Worm (Caenorhabditis elegans) whole organism, L2 larva: Measurements from ENCODE around the gene unc-93.

Experiments used
- ama-1 ChIP-seq: fragments of 150-350 bp; optimal IDR thresholded peaks from 2 replicates; lab custom pipeline; 2018; ENCODE audit warnings: inconsistent platforms
- egl-27 ChIP-seq: sonication (generic microtip); optimal IDR thresholded peaks from 3 replicates; lab custom pipeline; 2017; ENCODE audit warnings: missing biosample characterization, missing genetic modification reagents, missing genetic modification characterization
- elt-1 ChIP-seq: fragments of 150-350 bp; optimal IDR thresholded peaks from 2 replicates; lab custom pipeline; 2014; ENCODE audit warnings: missing biosample characterization, missing genetic modification characterization
- fos-1 ChIP-seq: fragments of 150-350 bp; optimal IDR thresholded peaks from 2 replicates; lab custom pipeline; 2014; ENCODE audit warnings: missing biosample characterization, missing genetic modification characterization
- lsy-2 ChIP-seq, 2 experiments: fragments of 150-350 bp in 1 of 2; sonication (generic microtip) in 1 of 2; optimal IDR thresholded peaks; 2 replicates each; lab custom pipeline; 2014 to 2017; ENCODE audit warnings: missing biosample characterization in 2 of 2, missing genetic modification characterization in 2 of 2
- nhr-12 ChIP-seq: fragments of 150-350 bp; optimal IDR thresholded peaks from 2 replicates; lab custom pipeline; 2014; ENCODE audit warnings: missing biosample characterization, missing genetic modification characterization
- nhr-237 ChIP-seq: fragments of 150-350 bp; optimal IDR thresholded peaks from 2 replicates; lab custom pipeline; 2014; ENCODE audit warnings: missing biosample characterization, missing genetic modification characterization
- nhr-25 ChIP-seq: fragments of 150-350 bp; sonication (generic microtip); optimal IDR thresholded peaks from 3 replicates; lab custom pipeline; 2014; ENCODE audit warnings: missing biosample characterization, missing genetic modification characterization
- nhr-77 ChIP-seq: fragments of 150-350 bp; optimal IDR thresholded peaks from 2 replicates; lab custom pipeline; 2014; ENCODE audit warnings: missing biosample characterization, missing genetic modification characterization
- skn-1 ChIP-seq: sonication (generic microtip); optimal IDR thresholded peaks from 2 replicates; lab custom pipeline; 2017; ENCODE audit warnings: missing biosample characterization, missing genetic modification characterization
- snpc-4 ChIP-seq: fragments of 150-350 bp; optimal IDR thresholded peaks from 2 replicates; lab custom pipeline; 2014; ENCODE audit warnings: missing biosample characterization, missing genetic modification characterization
- unc-55 ChIP-seq: fragments of 150-350 bp; sonication (generic microtip); optimal IDR thresholded peaks from 3 replicates; lab custom pipeline; 2014; ENCODE audit warnings: missing biosample characterization, missing genetic modification reagents, missing genetic modification characterization
- unc-62 ChIP-seq: fragments of 150-350 bp; optimal IDR thresholded peaks from 2 replicates; lab custom pipeline; 2014; ENCODE audit warnings: missing biosample characterization, missing genetic modification reagents, missing genetic modification characterization
- ztf-11 ChIP-seq: sonication (generic microtip); optimal IDR thresholded peaks from 2 replicates; lab custom pipeline; 2017; ENCODE audit warnings: missing biosample characterization, missing genetic modification characterization

DNA sequence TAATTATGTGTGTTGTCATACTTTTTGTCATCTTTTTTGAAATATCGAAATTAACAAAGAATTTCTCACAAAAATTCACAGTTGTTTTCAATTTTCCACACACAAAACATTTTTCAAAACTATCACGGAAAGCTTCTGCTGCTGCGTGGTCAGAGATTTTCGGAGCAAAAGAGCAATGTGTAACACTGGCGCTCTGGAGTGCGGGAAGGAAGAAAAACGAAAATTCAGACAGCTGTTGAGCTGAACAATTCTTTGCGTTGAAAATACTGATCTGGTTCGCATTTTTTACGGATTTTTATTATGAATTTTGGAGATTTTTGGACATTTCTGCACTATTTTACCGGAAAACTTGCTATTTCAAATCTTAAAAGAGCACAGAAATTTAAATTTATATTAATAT, 573 bp upstream of the unc-93 start:
- TF ChIP-seq snpc-4 (tag; lab: Kevin White, UChicago) (no peak), unc-62 (GFP tag; lab: Kevin White, UChicago) (no peak), ama-1 (no peak), unc-55 (GFP tag; lab: Kevin White, UChicago) (no peak), fos-1 (tag; lab: Kevin White, UChicago) (no peak), lsy-2 (tag; optimal IDR thresholded peaks at IDR 0.05; lab: Kevin White, UChicago) (no peak), skn-1 (tag; lab: Kevin White, UChicago) (no peak), elt-1 (tag; lab: Kevin White, UChicago) (no peak), egl-27 (tag; lab: Kevin White, UChicago) (no peak), nhr-77 (no peak), nhr-25 (tag; lab: Kevin White, UChicago) (no peak), nhr-12 (tag; lab: Kevin White, UChicago) (no peak), ztf-11 (tag; lab: Kevin White, UChicago) (no peak), nhr-237 (no peak)
